Fruit fly (Drosophila melanogaster) whole organism, embryonic: Measurements from ENCODE around the gene Muc30E.

Experiments used
- Atf3 ChIP-seq: fragments of 200-800 bp; sonication (Bioruptor generic); optimal IDR thresholded peaks from 3 replicates; lab custom pipeline; 2016; ENCODE audit warnings: missing biosample characterization, missing genetic modification characterization
- CG1024 ChIP-seq: fragments of 200-800 bp; sonication (Bioruptor generic); IDR thresholded peaks from 2 replicates; pipeline ENCODE4 v1.3.6; 2022; ENCODE audit warnings: missing biosample characterization, missing genetic modification characterization
- CG11560 ChIP-seq: fragments of 200-800 bp; sonication (Bioruptor generic); IDR thresholded peaks from 3 replicates; pipeline ENCODE4 v1.3.6; 2022; ENCODE audit warnings: missing biosample characterization, missing genetic modification characterization
- CG12104 ChIP-seq: fragments of 200-800 bp; sonication (Bioruptor generic); optimal IDR thresholded peaks from 3 replicates; lab custom pipeline; 2016; ENCODE audit warnings: missing biosample characterization, missing genetic modification characterization
- CG12659 ChIP-seq: fragments of 200-800 bp; sonication (Bioruptor generic); optimal IDR thresholded peaks from 3 replicates; lab custom pipeline; 2017; ENCODE audit warnings: mild to moderate bottlenecking, missing biosample characterization, missing genetic modification reagents, missing genetic modification characterization
- CG13296 ChIP-seq: fragments of 200-800 bp; sonication (Bioruptor generic); optimal IDR thresholded peaks from 3 replicates; lab custom pipeline; 2018; ENCODE audit warnings: missing biosample characterization, mild to moderate bottlenecking, missing genetic modification characterization
- CG15479 ChIP-seq: fragments of 200-800 bp; sonication (Bioruptor generic); optimal IDR thresholded peaks from 3 replicates; lab custom pipeline; 2019; ENCODE audit warnings: missing biosample characterization, mild to moderate bottlenecking, missing genetic modification characterization, moderate library complexity
- CG15514 ChIP-seq: fragments of 200-800 bp; sonication (Bioruptor generic); optimal IDR thresholded peaks from 3 replicates; lab custom pipeline; 2017; ENCODE audit warnings: missing biosample characterization, missing genetic modification characterization, mild to moderate bottlenecking, moderate library complexity, missing genetic modification reagents
- CG18619 ChIP-seq: fragments of 200-800 bp; sonication (Bioruptor generic); optimal IDR thresholded peaks from 3 replicates; lab custom pipeline; 2017; ENCODE audit warnings: missing biosample characterization, mild to moderate bottlenecking, missing genetic modification characterization
- CG2678 ChIP-seq: fragments of 200-800 bp; sonication (Bioruptor generic); optimal IDR thresholded peaks from 3 replicates; lab custom pipeline; 2019; ENCODE audit warnings: missing biosample characterization, mild to moderate bottlenecking, missing genetic modification characterization, moderate library complexity
- CG3281 ChIP-seq: fragments of 200-800 bp; sonication (Bioruptor generic); optimal IDR thresholded peaks from 3 replicates; lab custom pipeline; 2017; ENCODE audit warnings: missing biosample characterization, mild to moderate bottlenecking, missing genetic modification characterization
- CG3995 ChIP-seq: fragments of 200-800 bp; sonication (Bioruptor generic); optimal IDR thresholded peaks from 3 replicates; lab custom pipeline; 2016; ENCODE audit warnings: missing biosample characterization, missing genetic modification characterization
- CG4820 ChIP-seq: fragments of 200-800 bp; sonication (Bioruptor generic); optimal IDR thresholded peaks from 3 replicates; lab custom pipeline; 2016; ENCODE audit warnings: missing biosample characterization, missing genetic modification characterization
- CG5180 ChIP-seq: fragments of 200-800 bp; sonication (Bioruptor generic); optimal IDR thresholded peaks from 3 replicates; lab custom pipeline; 2017; ENCODE audit warnings: missing biosample characterization, missing genetic modification characterization, mild to moderate bottlenecking, moderate library complexity, missing genetic modification reagents
- CG5953 ChIP-seq: fragments of 200-800 bp; sonication (Bioruptor generic); IDR thresholded peaks from 2 replicates; pipeline ENCODE4 v1.3.6; 2022; ENCODE audit warnings: missing biosample characterization, missing genetic modification characterization
- CG8388 ChIP-seq: fragments of 200-800 bp; sonication (Bioruptor generic); optimal IDR thresholded peaks from 2 replicates; lab custom pipeline; 2019; ENCODE audit warnings: missing biosample characterization, mild to moderate bottlenecking, missing genetic modification characterization, moderate library complexity
- CG9932 ChIP-seq: fragments of 200-800 bp; sonication (Bioruptor generic); IDR thresholded peaks from 2 replicates; pipeline ENCODE4 v1.3.6; 2022; ENCODE audit warnings: missing biosample characterization, missing genetic modification characterization
- Eip74EF ChIP-seq, 2 experiments: fragments of 200-800 bp in 1 of 2; fragments of >200 bp in 1 of 2; sonication (Bioruptor generic) in 1 of 2; optimal IDR thresholded peaks; 2 replicates each; lab custom pipeline; 2017 to 2019; ENCODE audit warnings: missing biosample characterization in 2 of 2, missing genetic modification characterization in 2 of 2, mild to moderate bottlenecking in 1 of 2, moderate library complexity in 1 of 2
- Hmr ChIP-seq: fragments of 200-800 bp; sonication (Bioruptor generic); optimal IDR thresholded peaks from 3 replicates; lab custom pipeline; 2017; ENCODE audit warnings: mild to moderate bottlenecking, missing biosample characterization, missing genetic modification reagents, missing genetic modification characterization
- Med ChIP-seq: fragments of 200-800 bp; sonication (Bioruptor generic); peaks from one replicate; lab custom pipeline; 2016; ENCODE audit warnings: missing biosample characterization, missing genetic modification characterization, mild to moderate bottlenecking, inconsistent platforms, moderate library complexity
- Myb ChIP-seq: fragments of 200-800 bp; sonication (Bioruptor generic); optimal IDR thresholded peaks from 2 replicates; lab custom pipeline; 2016; ENCODE audit warnings: missing biosample characterization, missing genetic modification characterization
- NfI ChIP-seq: fragments of 200-800 bp; sonication (Bioruptor generic); optimal IDR thresholded peaks from 3 replicates; lab custom pipeline; 2018; ENCODE audit warnings: missing biosample characterization, mild to moderate bottlenecking, missing genetic modification characterization, moderate library complexity
- Ptx1 ChIP-seq: fragments of 200-800 bp; sonication (Bioruptor generic); IDR thresholded peaks from 2 replicates; pipeline ENCODE4 v1.3.6; 2022; ENCODE audit warnings: missing biosample characterization, missing genetic modification characterization
- Side ChIP-seq: fragments of 200-800 bp; sonication (Bioruptor generic); optimal IDR thresholded peaks from 2 replicates; lab custom pipeline; 2016; ENCODE audit warnings: missing biosample characterization, missing genetic modification characterization
- Ssrp ChIP-seq: fragments of 200-800 bp; sonication (Bioruptor generic); optimal IDR thresholded peaks from 2 replicates; lab custom pipeline; 2018; ENCODE audit warnings: missing biosample characterization, mild to moderate bottlenecking, missing genetic modification characterization, moderate library complexity
- bcd ChIP-seq: fragments of 200-800 bp; sonication (Bioruptor generic); optimal IDR thresholded peaks from 2 replicates; lab custom pipeline; 2017; ENCODE audit warnings: missing biosample characterization, mild to moderate bottlenecking, missing genetic modification characterization
- chn ChIP-seq: fragments of 200-800 bp; sonication (Bioruptor generic); optimal IDR thresholded peaks from 2 replicates; lab custom pipeline; 2016; ENCODE audit warnings: missing biosample characterization, missing genetic modification characterization
- crc ChIP-seq: fragments of 200-800 bp; sonication (Bioruptor generic); optimal IDR thresholded peaks from 2 replicates; lab custom pipeline; 2016; ENCODE audit warnings: missing biosample characterization, missing genetic modification characterization
- crp ChIP-seq, 2 experiments: fragments of 200-800 bp; sonication (Bioruptor generic); optimal IDR thresholded peaks; 2 replicates in 1 of 2; 3 replicates in 1 of 2; lab custom pipeline; 2017; ENCODE audit warnings: missing biosample characterization in 2 of 2, missing genetic modification characterization in 2 of 2, mild to moderate bottlenecking in 1 of 2, moderate library complexity in 1 of 2
- danr ChIP-seq: fragments of 200-800 bp; sonication (Bioruptor generic); IDR thresholded peaks from 2 replicates; pipeline ENCODE4 v1.3.6; 2022; ENCODE audit warnings: missing biosample characterization, missing genetic modification characterization
- eyg ChIP-seq: fragments of 200-800 bp; sonication (Bioruptor generic); optimal IDR thresholded peaks from 3 replicates; lab custom pipeline; 2016; ENCODE audit warnings: missing biosample characterization, missing genetic modification characterization
- ken ChIP-seq: fragments of 200-800 bp; sonication (Bioruptor generic); IDR thresholded peaks from 3 replicates; pipeline ENCODE4 v1.3.6; 2022; ENCODE audit warnings: missing biosample characterization, missing genetic modification characterization
- lab ChIP-seq: fragments of 200-800 bp; sonication (Bioruptor generic); optimal IDR thresholded peaks from 3 replicates; lab custom pipeline; 2017; ENCODE audit warnings: missing biosample characterization, missing genetic modification characterization, mild to moderate bottlenecking, moderate library complexity, missing genetic modification reagents
- lilli ChIP-seq: fragments of 200-800 bp; sonication (Bioruptor generic); optimal IDR thresholded peaks from 3 replicates; lab custom pipeline; 2016; ENCODE audit warnings: missing biosample characterization, missing genetic modification characterization
- lmd ChIP-seq: fragments of 200-800 bp; sonication (Bioruptor generic); IDR thresholded peaks from 2 replicates; pipeline ENCODE4 v1.3.6; 2022; ENCODE audit warnings: missing biosample characterization, missing genetic modification characterization
- lola ChIP-seq, 3 experiments: fragments of >200 bp in 2 of 3; fragments of 200-800 bp in 1 of 3; sonication (Bioruptor generic) in 1 of 3; optimal IDR thresholded peaks; 2 replicates each; lab custom pipeline; 2017 to 2019; ENCODE audit warnings: missing biosample characterization in 3 of 3, missing genetic modification characterization in 3 of 3, mild to moderate bottlenecking in 1 of 3, moderate library complexity in 1 of 3
- pan ChIP-seq, 4 experiments: fragments of >200 bp in 3 of 4; fragments of 200-800 bp in 1 of 4; sonication (Bioruptor generic) in 1 of 4; optimal IDR thresholded peaks in 3 of 4; IDR thresholded peaks in 1 of 4; 2 replicates each; pipeline versions ENCODE4 v1.3.6 to Lab custom; 2017 to 2022; ENCODE audit warnings: missing biosample characterization in 2 of 4, missing genetic modification characterization in 2 of 4, mixed read lengths in 1 of 4
- phol ChIP-seq: fragments of 200-800 bp; sonication (Bioruptor generic); optimal IDR thresholded peaks from 3 replicates; lab custom pipeline; 2018; ENCODE audit warnings: missing biosample characterization, mild to moderate bottlenecking, missing genetic modification characterization, moderate library complexity
- pnt ChIP-seq: fragments of 200-800 bp; sonication (Bioruptor generic); optimal IDR thresholded peaks from 3 replicates; lab custom pipeline; 2016; ENCODE audit warnings: missing biosample characterization, missing genetic modification characterization
- prd ChIP-seq, 3 experiments: fragments of >200 bp in 2 of 3; fragments of 200-800 bp in 1 of 3; sonication (Bioruptor generic) in 1 of 3; optimal IDR thresholded peaks in 2 of 3; IDR thresholded peaks in 1 of 3; 2 replicates in 2 of 3; 3 replicates in 1 of 3; pipeline versions ENCODE4 v1.3.6 to Lab custom; 2017 to 2022; ENCODE audit warnings: missing biosample characterization in 1 of 3, missing genetic modification characterization in 1 of 3
- ranshi ChIP-seq: fragments of 200-800 bp; sonication (Bioruptor generic); IDR thresholded peaks from 2 replicates; pipeline ENCODE4 v1.3.6; 2022; ENCODE audit warnings: missing biosample characterization, missing genetic modification characterization
- sd ChIP-seq: fragments of 200-800 bp; sonication (Bioruptor generic); optimal IDR thresholded peaks from 3 replicates; lab custom pipeline; 2018; ENCODE audit warnings: missing biosample characterization, mild to moderate bottlenecking, missing genetic modification characterization, moderate library complexity
- sob ChIP-seq: fragments of 200-800 bp; sonication (Bioruptor generic); IDR thresholded peaks from 2 replicates; pipeline ENCODE4 v1.3.6; 2022; ENCODE audit warnings: missing biosample characterization, missing genetic modification characterization
- ttk ChIP-seq: fragments of 200-800 bp; sonication (Bioruptor generic); IDR thresholded peaks from 2 replicates; pipeline ENCODE4 v2.1.2; 2022; ENCODE audit warnings: missing biosample characterization, missing genetic modification characterization
- zfh2 ChIP-seq: fragments of 200-800 bp; sonication (Bioruptor generic); optimal IDR thresholded peaks from 2 replicates; lab custom pipeline; 2016; ENCODE audit warnings: missing biosample characterization, missing genetic modification characterization

Muc30E gene

dm6 chr2L:9912570-9913260 is 9.8 kb upstream of the Muc30E start, which contains the start of the genes Etl1 and Srp54 (continued):
- no peak for TF ChIP-seq CG1024 (GFP tag; lab: Robert Waterston, UW)
- TF ChIP-seq sd (tag; lab: Kevin White, UChicago), result peak; percentile 20
- TF ChIP-seq CG2678 (tag; lab: Kevin White, UChicago), result peak; percentile 7
- peak; percentile 66 for TF ChIP-seq Med (GFP tag; lab: Kevin White, UChicago)
- no peak for TF ChIP-seq CG15479 (GFP tag; lab: Kevin White, UChicago)
- no peak for TF ChIP-seq CG11560
- peak; percentile 22 for TF ChIP-seq CG3995 (GFP tag; lab: Kevin White, UChicago)
- TF ChIP-seq pnt (GFP tag; lab: Kevin White, UChicago), result no peak
- TF ChIP-seq Atf3 (GFP tag; lab: Kevin White, UChicago), result no peak
- TF ChIP-seq CG12104 (GFP tag; lab: Kevin White, UChicago), result no peak

- TF ChIP-seq ttk (GFP tag; lab: Robert Waterston, UW), result 0 out of 2 replicates have a peak, but pooled peaks have one; percentile 25
- TF ChIP-seq ken, result peak; percentile 26; the same call in 1 of the 3 replicates
- TF ChIP-seq CG4820 (GFP tag; lab: Kevin White, UChicago), result no peak
- TF ChIP-seq CG13296 (GFP tag; lab: Kevin White, UChicago), result peak; percentile 9
- TF ChIP-seq crp (GFP tag; optimal IDR thresholded peaks at IDR 0.05; lab: Kevin White, UChicago), result peak; percentile 10 to 82
- TF ChIP-seq phol (tag; lab: Kevin White, UChicago), result peak; percentile 49
- peak; percentile 28 for TF ChIP-seq CG2678 (tag; lab: Kevin White, UChicago)
- peak; percentile 3 for TF ChIP-seq Hmr
- TF ChIP-seq CG3281 (GFP tag; lab: Kevin White, UChicago), result no peak
- TF ChIP-seq lab, result peak; percentile 38
- TF ChIP-seq CG5180 (GFP tag; lab: Kevin White, UChicago), result no peak
- peak; percentile 2 for TF ChIP-seq chn (GFP tag; lab: Kevin White, UChicago)
- peak; percentile 31 for TF ChIP-seq zfh2 (GFP tag; lab: Kevin White, UChicago)
- TF ChIP-seq Myb (GFP tag; lab: Kevin White, UChicago), result peak; percentile 1
- TF ChIP-seq NfI (GFP tag; lab: Kevin White, UChicago), result peak; percentile 24
- TF ChIP-seq prd (optimal IDR thresholded peaks at IDR 0.05; lab: Kevin White, UChicago), result no peak
- 0 out of 3 replicates have a peak, but pooled peaks have one; percentile 13 for TF ChIP-seq prd (GFP tag; IDR thresholded peaks at IDR 0.05; lab: Robert Waterston, UW)
- TF ChIP-seq lmd (GFP tag; lab: Robert Waterston, UW), result peak; percentile 40; the same call in 1 of the 2 replicates
- no peak for TF ChIP-seq lola (GFP tag; optimal IDR thresholded peaks at IDR 0.05; lab: Kevin White, UChicago)
- TF ChIP-seq danr (GFP tag; lab: Robert Waterston, UW), result peak; percentile 40; the same call in 1 of the 2 replicates
- no peak for TF ChIP-seq CG12104 (GFP tag; lab: Kevin White, UChicago)
- peak; percentile 23; the same call in 1 of the 2 replicates for TF ChIP-seq sob
- TF ChIP-seq Eip74EF (GFP tag; optimal IDR thresholded peaks at IDR 0.05; lab: Kevin White, UChicago), result no peak
- peak; percentile 0 for TF ChIP-seq eyg (GFP tag; lab: Kevin White, UChicago)
- TF ChIP-seq CG12659, result peak; percentile 28
- peak; percentile 44 for TF ChIP-seq crc (GFP tag; lab: Kevin White, UChicago)
- 0 out of 2 replicates have a peak, but pooled peaks have one; percentile 31 for TF ChIP-seq ranshi (GFP tag; lab: Robert Waterston, UW)
- peak; percentile 66 for TF ChIP-seq CG5953
- TF ChIP-seq Ssrp, result no peak
- peak; percentile 41 for TF ChIP-seq CG8388
- no peak for TF ChIP-seq pan (optimal IDR thresholded peaks at IDR 0.05; lab: Kevin White, UChicago)
- peak in 1 of 2 experiments; percentile 64 for TF ChIP-seq pan (GFP tag; optimal IDR thresholded peaks at IDR 0.05 in 1 of 2, IDR thresholded peaks at IDR 0.05 in 1 of 2)
- peak; percentile 55 for TF ChIP-seq Side (GFP tag; lab: Kevin White, UChicago)
- TF ChIP-seq Ptx1 (GFP tag; lab: Robert Waterston, UW), result peak; percentile 50
- peak; percentile 54 for TF ChIP-seq CG9932 (GFP tag; lab: Robert Waterston, UW)
- no peak for TF ChIP-seq bcd
- TF ChIP-seq CG18619, result peak; percentile 31
- TF ChIP-seq lilli (GFP tag; lab: Kevin White, UChicago), result peak; percentile 57
- TF ChIP-seq CG15514, result peak; percentile 34
Observed at dm6 chr2L:9911783-9912182, 8.9 kb upstream of the Muc30E start.
